Worm (Caenorhabditis elegans) whole organism, early embryonic: Measurements from ENCODE around the gene msd-2.
"Not testable (repeated sequence)": the region's sequence is repeated elsewhere in the genome, so short reads cannot be mapped to it uniquely, and the experiment has no call there.

Experiments
- B0310.2 ChIP-seq: sonication (generic microtip); optimal IDR thresholded peaks from 2 replicates; lab custom pipeline; 2016; ENCODE audit warnings: mild to moderate bottlenecking, missing genetic modification characterization, missing compliant biosample characterization
- F13C5.2 ChIP-seq: sonication (generic microtip); optimal IDR thresholded peaks from 2 replicates; lab custom pipeline; 2017; ENCODE audit warnings: mild to moderate bottlenecking, missing genetic modification characterization, inconsistent platforms, missing compliant biosample characterization
- aly-1 ChIP-seq: sonication (generic microtip); optimal IDR thresholded peaks from 2 replicates; lab custom pipeline; 2016; ENCODE audit warnings: missing genetic modification characterization, missing compliant biosample characterization
- ama-1 ChIP-seq: fragments of 150-350 bp; optimal IDR thresholded peaks from 2 replicates; lab custom pipeline; 2014
- ceh-13 ChIP-seq: fragments of 200-800 bp; sonication (Bioruptor generic); optimal IDR thresholded peaks from 2 replicates; lab custom pipeline; 2018; ENCODE audit warnings: mild to moderate bottlenecking, missing genetic modification characterization, missing compliant biosample characterization
- ceh-36 ChIP-seq: sonication (generic microtip); optimal IDR thresholded peaks from 2 replicates; lab custom pipeline; 2016; ENCODE audit warnings: missing genetic modification characterization, inconsistent platforms, missing compliant biosample characterization
- ets-7 ChIP-seq: sonication (generic microtip); optimal IDR thresholded peaks from 2 replicates; lab custom pipeline; 2016; ENCODE audit warnings: missing genotype, missing genetic modification characterization, missing compliant biosample characterization
- flt-1 ChIP-seq: fragments of 200-800 bp; sonication (Bioruptor generic); IDR thresholded peaks from 2 replicates; pipeline ENCODE4 v1.3.6; 2022; ENCODE audit warnings: missing genetic modification characterization, missing compliant biosample characterization
- hmbx-1 ChIP-seq: sonication (generic microtip); optimal IDR thresholded peaks from 2 replicates; lab custom pipeline; 2016; ENCODE audit warnings: mild to moderate bottlenecking, missing genetic modification characterization, missing compliant biosample characterization
- hmg-4 ChIP-seq: fragments of 200-800 bp; sonication (Bioruptor generic); optimal IDR thresholded peaks from 2 replicates; lab custom pipeline; 2018; ENCODE audit warnings: mild to moderate bottlenecking, missing genetic modification characterization, missing compliant biosample characterization
- hnd-1 ChIP-seq: sonication (generic microtip); optimal IDR thresholded peaks from 2 replicates; lab custom pipeline; 2016; ENCODE audit warnings: missing genetic modification characterization, missing compliant biosample characterization
- pes-1 ChIP-seq: fragments of 200-800 bp; sonication (Bioruptor generic); IDR thresholded peaks from 2 replicates; pipeline ENCODE4 v1.3.6; 2022; ENCODE audit warnings: missing genetic modification reagents, missing genetic modification characterization, missing compliant biosample characterization
- scrt-1 ChIP-seq: fragments of 200-800 bp; sonication (Bioruptor generic); IDR thresholded peaks from 2 replicates; pipeline ENCODE4 v1.3.6; 2022; ENCODE audit warnings: missing genetic modification characterization, missing compliant biosample characterization
- sea-1 ChIP-seq: fragments of 200-800 bp; sonication (Bioruptor generic); conservative IDR thresholded peaks from 2 replicates; pipeline ENCODE4 v1.3.6; 2022; ENCODE audit warnings: missing genetic modification characterization, missing compliant biosample characterization
- tbx-11 ChIP-seq: fragments of 200-800 bp; sonication (Bioruptor generic); IDR thresholded peaks from 2 replicates; pipeline ENCODE4 v1.3.6; 2022; ENCODE audit warnings: missing genetic modification characterization, missing compliant biosample characterization
- tbx-37 ChIP-seq: fragments of 200-800 bp; sonication (Bioruptor generic); conservative IDR thresholded peaks from 2 replicates; pipeline ENCODE4 v1.3.6; 2022; ENCODE audit warnings: missing genetic modification reagents, missing genetic modification characterization, missing compliant biosample characterization
- tra-4 ChIP-seq: sonication (generic microtip); optimal IDR thresholded peaks from 2 replicates; lab custom pipeline; 2017; ENCODE audit warnings: missing genetic modification characterization, missing compliant biosample characterization

The msd-2 gene

DNA sequence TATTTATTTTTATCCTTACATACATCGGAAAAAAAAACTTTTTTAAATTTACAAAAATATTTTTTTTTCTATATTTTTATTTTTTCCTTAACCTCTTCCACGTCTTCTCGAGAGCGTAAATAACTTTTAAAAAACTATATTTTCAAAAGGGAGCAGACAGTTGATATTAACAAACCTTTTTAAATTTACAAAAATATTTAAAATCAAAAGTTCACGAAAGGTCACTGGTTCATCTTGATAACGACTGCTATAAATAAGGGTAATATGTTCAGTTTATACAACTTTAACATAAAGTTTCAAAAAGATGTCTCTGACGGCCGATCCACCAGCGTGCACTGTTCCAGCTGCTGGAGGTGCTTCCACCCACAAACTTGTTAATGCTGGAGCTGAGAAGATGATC lies at the start of gene msd-2, which contains the start of gene F44D12.16:
Gene msd-2, plus strand, starts transcription at position 305 of the 400 bp plus-strand sequence.
Gene F44D12.16, plus strand, starts transcription at position 301 of the 400 bp plus-strand sequence.
- TF ChIP-seq ama-1 (lab: Kevin White, UChicago); ets-7 (tag; lab: Kevin White, UChicago); hnd-1: not testable (repeated sequence)

DNA sequence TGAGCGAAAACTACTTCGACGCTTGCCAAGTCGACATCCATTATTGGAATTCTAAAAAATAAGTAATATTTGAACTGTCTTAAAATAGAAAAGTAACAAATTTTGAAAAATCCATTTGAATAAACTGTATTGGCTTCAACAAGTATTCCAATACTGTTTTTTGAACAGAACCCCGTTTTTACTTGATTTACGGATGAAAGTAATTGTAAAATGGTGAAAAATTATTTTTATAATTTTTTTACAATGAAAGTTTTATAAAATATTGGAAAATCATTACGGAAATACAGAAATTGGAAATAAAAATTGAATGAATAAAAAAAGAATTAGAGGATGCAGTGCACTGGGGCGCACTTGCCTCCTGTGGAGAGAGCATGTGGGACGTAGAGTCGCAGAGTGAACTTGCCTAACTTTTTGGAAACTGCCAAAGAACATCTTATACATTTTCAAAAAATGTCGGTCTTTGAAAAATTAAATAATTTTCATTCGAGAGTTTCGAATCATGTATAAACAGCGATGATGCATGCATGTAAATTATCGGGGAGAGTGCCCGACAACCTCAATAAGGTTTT lies 46.6 kb upstream of the msd-2 start, which contains the start of gene rrp-1:
Gene rrp-1, minus strand, starts transcription at position 51 of the 569 bp plus-strand sequence.
- TF ChIP-seq hmbx-1 (tag; lab: Kevin White, UChicago) (no peak), ceh-36 (no peak), hmg-4 (no peak), hnd-1 (no peak), flt-1 (no peak), F13C5.2 (tag; lab: Kevin White, UChicago) (no peak)

ce11 chrIV:9982895-9983294 lies 46.0 kb upstream of the msd-2 start, which contains the start of gene mam-2:
Gene mam-2, plus strand, starts transcription at chrIV:9983195.
- TF ChIP-seq hmg-4 (no peak), B0310.2 (tag; lab: Kevin White, UChicago) (no peak), ceh-13 (no peak), ets-7 (tag; lab: Kevin White, UChicago) (no peak), flt-1 (no peak), aly-1 (tag; lab: Kevin White, UChicago) (no peak), tbx-11 (GFP tag; lab: Robert Waterston, UW) (no peak), sea-1 (GFP tag; lab: Robert Waterston, UW) (no peak), ceh-36 (no peak), scrt-1 (no peak), tra-4 (tag; lab: Kevin White, UChicago) (no peak), pes-1 (GFP tag; lab: Robert Waterston, UW) (no peak), tbx-37 (GFP tag; lab: Robert Waterston, UW) (no peak), ama-1 (lab: Kevin White, UChicago) (no peak), F13C5.2 (tag; lab: Kevin White, UChicago) (no peak), hnd-1 (no peak)

ce11 chrIV:9989416-9989815 lies 39.5 kb upstream of the msd-2 start:
- no peak for TF ChIP-seq flt-1
- TF ChIP-seq F13C5.2 (tag; lab: Kevin White, UChicago) = no peak
- no peak for TF ChIP-seq scrt-1
- no peak for TF ChIP-seq ceh-13
- TF ChIP-seq hnd-1 = no peak
- TF ChIP-seq ama-1 (lab: Kevin White, UChicago) = no peak

- TF ChIP-seq scrt-1 (no peak), F13C5.2 (tag; lab: Kevin White, UChicago) (no peak), tra-4 (tag; lab: Kevin White, UChicago) (no peak), ceh-13 (no peak), tbx-11 (GFP tag; lab: Robert Waterston, UW) (no peak), flt-1 (no peak), tbx-37 (GFP tag; lab: Robert Waterston, UW) (no peak), hnd-1 (no peak), hmg-4 (no peak), ets-7 (tag; lab: Kevin White, UChicago) (no peak), ama-1 (lab: Kevin White, UChicago) (no peak), hmbx-1 (tag; lab: Kevin White, UChicago) (no peak), pes-1 (GFP tag; lab: Robert Waterston, UW) (no peak), aly-1 (tag; lab: Kevin White, UChicago) (no peak), sea-1 (GFP tag; lab: Robert Waterston, UW) (no peak), B0310.2 (tag; lab: Kevin White, UChicago) (no peak), ceh-36 (no peak)
Measured at ce11 chrIV:9993403-9994132, 35.3 kb upstream of the msd-2 start.

DNA sequence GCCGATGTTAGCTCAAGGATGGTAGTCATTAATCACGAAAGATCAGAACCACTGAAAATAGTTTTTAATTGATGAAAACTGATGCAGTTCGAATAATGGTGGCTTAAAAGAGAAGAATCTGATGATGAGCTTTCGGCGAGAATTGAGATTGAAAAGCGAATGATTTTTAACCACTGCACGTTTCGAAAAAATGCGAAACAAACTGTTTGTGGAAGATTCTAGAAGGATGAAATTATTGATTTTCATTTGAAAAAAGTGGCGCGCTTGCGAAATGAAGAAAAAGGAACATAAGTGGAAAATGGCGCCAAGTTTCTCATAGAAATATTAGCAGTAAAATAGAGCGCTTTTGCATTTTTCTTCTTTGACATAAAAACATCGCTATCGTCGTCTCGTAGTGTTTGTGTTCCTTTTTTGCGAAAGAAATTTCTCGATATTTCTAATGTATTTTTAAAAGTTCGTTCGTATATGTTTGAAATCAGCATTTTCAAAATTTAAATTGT lies 33.9 kb upstream of the msd-2 start, which contains the start of gene uba-1:
Gene uba-1, minus strand, starts transcription at position 51 of the 500 bp plus-strand sequence.
- TF ChIP-seq ama-1 (lab: Kevin White, UChicago) (peak; percentile 61), ceh-36 (no peak)

DNA sequence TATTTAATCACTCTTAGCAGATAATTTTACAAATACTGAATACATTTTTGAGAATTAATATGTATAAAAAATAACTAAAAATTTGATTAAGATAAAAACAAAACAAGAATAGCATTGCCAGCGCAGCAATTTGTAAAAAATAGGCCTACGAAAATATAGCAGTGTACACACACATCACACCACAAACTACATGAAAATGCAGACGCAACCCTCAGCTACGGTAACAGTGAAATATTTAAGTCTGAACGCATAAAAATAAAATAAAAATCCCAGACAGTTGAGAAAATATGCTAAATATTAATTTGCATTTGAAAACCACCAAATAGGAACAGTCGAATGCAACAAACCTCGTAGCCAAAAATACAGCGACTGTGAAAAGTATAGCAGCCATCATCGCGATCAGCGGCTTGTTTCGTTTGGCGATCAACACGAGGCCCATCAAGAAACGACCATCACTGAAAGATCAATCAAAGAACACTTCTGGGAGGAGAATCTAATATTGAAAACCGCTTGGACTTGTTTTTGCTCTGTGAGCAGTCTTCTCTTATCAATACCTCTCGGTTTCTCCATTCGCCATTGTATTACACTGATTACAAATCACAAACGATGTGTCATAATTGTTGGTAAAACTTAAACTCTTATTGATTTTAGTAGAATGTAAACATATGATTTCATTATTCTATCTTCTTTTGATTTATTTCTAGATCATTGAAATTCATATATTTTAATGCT lies 30.2 kb upstream of the msd-2 start, which contains the start of gene pyp-1:
Gene pyp-1, minus strand, starts transcription at position 439 of the 732 bp plus-strand sequence.
- TF ChIP-seq hnd-1 (no peak), hmg-4 (no peak), ceh-36 (no peak), sea-1 (GFP tag; lab: Robert Waterston, UW) (no peak), hmbx-1 (tag; lab: Kevin White, UChicago) (no peak), tbx-11 (GFP tag; lab: Robert Waterston, UW) (no peak), F13C5.2 (tag; lab: Kevin White, UChicago) (no peak), ama-1 (lab: Kevin White, UChicago) (no peak), scrt-1 (no peak), flt-1 (no peak)
